Worm (Caenorhabditis elegans) whole organism, L4/young adult: ENCODE data around the gene hex-1.

ENCODE experiments used
- W03F9.2 ChIP-seq: fragments of 150-350 bp; optimal IDR thresholded peaks from 2 replicates; lab custom pipeline; 2014; ENCODE audit warnings: missing biosample characterization, missing genetic modification characterization
- dao-5 ChIP-seq: sonication (generic microtip); optimal IDR thresholded peaks from 2 replicates; lab custom pipeline; 2016; ENCODE audit warnings: missing genotype, missing genetic modification characterization, moderate library complexity, missing compliant biosample characterization
- him-1 ChIP-seq: sonication (generic microtip); optimal IDR thresholded peaks from 2 replicates; lab custom pipeline; 2016; ENCODE audit warnings: missing genotype, missing genetic modification reagents, missing genetic modification characterization, missing compliant biosample characterization

- peak; percentile 74 for TF ChIP-seq him-1 (tag; lab: Kevin White, UChicago)
- TF ChIP-seq W03F9.2 (tag; lab: Kevin White, UChicago): no peak
- peak; percentile 53 for TF ChIP-seq dao-5 (tag; lab: Kevin White, UChicago)
Measured at ce11 chrX:2226875-2227355, 6.0 kb downstream of the hex-1 start.
